Worm (Caenorhabditis elegans) whole organism, L1 larva: ENCODE results near the gene ZK1086.3.

Source experiments
- ceh-8 ChIP-seq: fragments of 200-800 bp; sonication (Bioruptor generic); optimal IDR thresholded peaks from 2 replicates; lab custom pipeline; 2018; ENCODE audit warnings: mild to moderate bottlenecking, missing genetic modification characterization, moderate library complexity, missing compliant biosample characterization
- ceh-82 ChIP-seq, 3 experiments: fragments of 150-350 bp in 1 of 3; sonication (generic microtip) in 2 of 3; optimal IDR thresholded peaks; 2 replicates each; lab custom pipeline; 2014 to 2017; ENCODE audit warnings: missing biosample characterization in 3 of 3, missing genetic modification characterization in 3 of 3
- lin-35 ChIP-seq, 2 experiments: fragments of 150-350 bp; optimal IDR thresholded peaks; 2 replicates each; lab custom pipeline; 2014; ENCODE audit warnings: missing biosample characterization in 2 of 2, missing genetic modification characterization in 2 of 2, missing genetic modification reagents in 2 of 2
- lsy-2 ChIP-seq, 2 experiments: fragments of 150-350 bp; optimal IDR thresholded peaks; 2 replicates each; lab custom pipeline; 2014; ENCODE audit warnings: missing biosample characterization in 2 of 2, missing genetic modification characterization in 2 of 2
- mep-1 ChIP-seq: fragments of 150-350 bp; optimal IDR thresholded peaks from 2 replicates; lab custom pipeline; 2014; ENCODE audit warnings: missing biosample characterization, missing genetic modification characterization
- pag-3 ChIP-seq: sonication (generic microtip); optimal IDR thresholded peaks from 2 replicates; lab custom pipeline; 2017; ENCODE audit warnings: missing genetic modification characterization, mild to moderate bottlenecking, missing compliant biosample characterization, antibody characterized with exemption, borderline replicate concordance; ENCODE audit not compliant: insufficient read depth
- pax-3 ChIP-seq: fragments of 200-800 bp; sonication (Bioruptor generic); optimal IDR thresholded peaks from 2 replicates; lab custom pipeline; 2018; ENCODE audit warnings: mild to moderate bottlenecking, missing genetic modification characterization, moderate library complexity, missing compliant biosample characterization
- pqm-1 ChIP-seq: sonication (generic microtip); optimal IDR thresholded peaks from 3 replicates; lab custom pipeline; 2017; ENCODE audit warnings: missing biosample characterization, missing genetic modification characterization
- snpc-4 ChIP-seq: fragments of 150-350 bp; optimal IDR thresholded peaks from 2 replicates; lab custom pipeline; 2014; ENCODE audit warnings: missing biosample characterization, missing genetic modification characterization
- sox-4 ChIP-seq: sonication (generic microtip); optimal IDR thresholded peaks from 2 replicates; lab custom pipeline; 2016; ENCODE audit warnings: missing genetic modification characterization, missing compliant biosample characterization
- sup-37 ChIP-seq: fragments of 200-800 bp; sonication (Bioruptor generic); optimal IDR thresholded peaks from 2 replicates; lab custom pipeline; 2018; ENCODE audit warnings: mild to moderate bottlenecking, missing genetic modification characterization, missing compliant biosample characterization
- tbx-2 ChIP-seq: sonication (generic microtip); optimal IDR thresholded peaks from 2 replicates; lab custom pipeline; 2016; ENCODE audit warnings: missing genetic modification characterization, missing compliant biosample characterization
- unc-86 ChIP-seq: sonication (generic microtip); optimal IDR thresholded peaks from 2 replicates; lab custom pipeline; 2016; ENCODE audit warnings: missing genetic modification characterization, missing compliant biosample characterization
- unc-98 ChIP-seq: fragments of 200-800 bp; sonication (Bioruptor generic); IDR thresholded peaks from 2 replicates; pipeline ENCODE4 v1.3.6; 2022; ENCODE audit warnings: missing genetic modification characterization, missing compliant biosample characterization

ce11 chrX:13811929-13812328, 21.3 kb downstream of the ZK1086.3 start:
- no peak for TF ChIP-seq snpc-4
- no peak for TF ChIP-seq ceh-82 (tag; optimal IDR thresholded peaks at IDR 0.05; lab: Kevin White, UChicago)
- TF ChIP-seq lin-35 (GFP tag; optimal IDR thresholded peaks at IDR 0.05; lab: Kevin White, UChicago), result no peak
- no peak for TF ChIP-seq sup-37 (GFP tag; lab: Kevin White, UChicago)
- no peak for TF ChIP-seq unc-98 (GFP tag; lab: Robert Waterston, UW)
- TF ChIP-seq pax-3 (tag; lab: Kevin White, UChicago), result no peak
- TF ChIP-seq pag-3, result no peak
- no peak for TF ChIP-seq sox-4 (tag; lab: Kevin White, UChicago)
- no peak for TF ChIP-seq mep-1 (tag; lab: Kevin White, UChicago)
- TF ChIP-seq lsy-2 (tag; optimal IDR thresholded peaks at IDR 0.05; lab: Kevin White, UChicago), result no peak
- TF ChIP-seq unc-86, result no peak
- no peak for TF ChIP-seq ceh-8 (GFP tag; lab: Kevin White, UChicago)
- TF ChIP-seq pqm-1 (tag; lab: Kevin White, UChicago), result no peak
- TF ChIP-seq tbx-2 (tag; lab: Kevin White, UChicago), result no peak
